Fruit fly (Drosophila melanogaster) whole organism, wandering third instar larva: ENCODE measurements around the gene alpha-Est7.

ENCODE experiments used
- Abd-B ChIP-seq: fragments of >200 bp; optimal IDR thresholded peaks from 2 replicates; lab custom pipeline; 2017; ENCODE audit warnings: missing biosample characterization, missing genetic modification characterization
- CG32264 ChIP-seq: fragments of 200-800 bp; sonication (Bioruptor generic); optimal IDR thresholded peaks from 2 replicates; lab custom pipeline; 2016; ENCODE audit warnings: missing biosample characterization, missing genetic modification characterization
- CG9705 ChIP-seq: fragments of 200-800 bp; sonication (Bioruptor generic); optimal IDR thresholded peaks from 2 replicates; lab custom pipeline; 2018; ENCODE audit warnings: missing biosample characterization, mild to moderate bottlenecking, missing genetic modification characterization
- CrebA ChIP-seq: fragments of 200-800 bp; sonication (Bioruptor generic); optimal IDR thresholded peaks from 2 replicates; lab custom pipeline; 2016; ENCODE audit warnings: missing biosample characterization, mild to moderate bottlenecking, missing genetic modification characterization, borderline replicate concordance
- Dfd ChIP-seq: fragments of >200 bp; optimal IDR thresholded peaks from 2 replicates; lab custom pipeline; 2017; ENCODE audit warnings: missing biosample characterization, missing genetic modification characterization
- Dif ChIP-seq: fragments of 200-275, 200-300 bp; sonication (Bioruptor generic); optimal IDR thresholded peaks from 2 replicates; lab custom pipeline; 2018; ENCODE audit warnings: missing biosample characterization, missing genetic modification characterization; ENCODE audit not compliant: partially characterized antibody
- Hnf4 ChIP-seq: fragments of 200-800 bp; sonication (Bioruptor generic); optimal IDR thresholded peaks from 2 replicates; lab custom pipeline; 2016; ENCODE audit warnings: missing biosample characterization, mild to moderate bottlenecking, missing genetic modification characterization
- Hr83 ChIP-seq: fragments of 200-300 bp; sonication (Bioruptor generic); optimal IDR thresholded peaks from 2 replicates; lab custom pipeline; 2016; ENCODE audit warnings: missing biosample characterization, mild to moderate bottlenecking, missing genetic modification characterization, moderate library complexity; ENCODE audit not compliant: poor library complexity, severe bottlenecking
- Jra ChIP-seq: sonication (Bioruptor generic); optimal IDR thresholded peaks from 2 replicates; lab custom pipeline; 2016; ENCODE audit warnings: missing biosample characterization, missing genetic modification characterization
- Mio ChIP-seq: sonication (Bioruptor generic); optimal IDR thresholded peaks from 2 replicates; lab custom pipeline; 2016; ENCODE audit warnings: missing biosample characterization, missing genetic modification characterization
- Myc ChIP-seq: fragments of >200 bp; optimal IDR thresholded peaks from 2 replicates; lab custom pipeline; 2017
- N ChIP-seq: fragments of >200 bp; optimal IDR thresholded peaks from 2 replicates; lab custom pipeline; 2018; ENCODE audit warnings: missing biosample characterization, missing external identifiers, missing genetic modification characterization
- OdsH ChIP-seq: fragments of 200-800 bp; sonication (Bioruptor generic); optimal IDR thresholded peaks from 2 replicates; lab custom pipeline; 2016; ENCODE audit warnings: missing biosample characterization, mild to moderate bottlenecking, missing genetic modification characterization
- Rel ChIP-seq, 2 experiments: fragments of 200-800 bp; sonication (Bioruptor generic) in 1 of 2; optimal IDR thresholded peaks; 2 replicates in 1 of 2; 3 replicates in 1 of 2; lab custom pipeline; 2016 to 2019; ENCODE audit warnings: mild to moderate bottlenecking in 2 of 2, missing biosample characterization in 2 of 2, missing genetic modification characterization in 2 of 2, moderate library complexity in 1 of 2
- Sp1 ChIP-seq: fragments of 200-800 bp; sonication (Bioruptor generic); optimal IDR thresholded peaks from 3 replicates; lab custom pipeline; 2019; ENCODE audit warnings: missing biosample characterization, mild to moderate bottlenecking, missing genetic modification characterization, moderate library complexity
- Vsx2 ChIP-seq: fragments of 200-300, 225-300 bp; sonication (Bioruptor generic); optimal IDR thresholded peaks from 2 replicates; lab custom pipeline; 2018; ENCODE audit warnings: missing biosample characterization, missing genetic modification characterization; ENCODE audit not compliant: partially characterized antibody
- brk ChIP-seq: fragments of 200-800 bp; sonication (Bioruptor generic); optimal IDR thresholded peaks from 2 replicates; lab custom pipeline; 2016; ENCODE audit warnings: missing biosample characterization, mild to moderate bottlenecking, missing genetic modification characterization
- dl ChIP-seq, 2 experiments: fragments of 175-275, 200-275 bp in 1 of 2; fragments of 200-275 bp in 1 of 2; sonication (Bioruptor generic); optimal IDR thresholded peaks; lab custom pipeline; 2018; ENCODE audit warnings: mild to moderate bottlenecking in 2 of 2, missing biosample characterization in 2 of 2, missing genetic modification characterization in 2 of 2, moderate library complexity in 2 of 2; ENCODE audit not compliant: partially characterized antibody in 2 of 2, insufficient read depth in 1 of 2
- dsf ChIP-seq: sonication (Bioruptor generic); optimal IDR thresholded peaks from 2 replicates; lab custom pipeline; 2016; ENCODE audit warnings: missing biosample characterization, missing genetic modification characterization, borderline replicate concordance
- foxo ChIP-seq, 2 experiments: fragments of 200-800 bp; sonication (Bioruptor generic); optimal IDR thresholded peaks; 2 replicates in 1 of 2; 3 replicates in 1 of 2; lab custom pipeline; 2016 to 2017; ENCODE audit warnings: missing biosample characterization in 2 of 2, missing genetic modification characterization in 2 of 2
- fru ChIP-seq: fragments of 200-800 bp; sonication (Bioruptor generic); optimal IDR thresholded peaks from 3 replicates; lab custom pipeline; 2016; ENCODE audit warnings: missing biosample characterization, mild to moderate bottlenecking, missing genetic modification characterization
- jim ChIP-seq: fragments of 175-275, 200-325 bp; sonication (Bioruptor generic); optimal IDR thresholded peaks from 2 replicates; lab custom pipeline; 2016; ENCODE audit warnings: missing biosample characterization, mild to moderate bottlenecking, missing genetic modification characterization
- psq ChIP-seq: fragments of 200-800 bp; sonication (Bioruptor generic); optimal IDR thresholded peaks from 3 replicates; lab custom pipeline; 2017; ENCODE audit warnings: missing biosample characterization, mild to moderate bottlenecking, missing genetic modification characterization, moderate library complexity
- sage ChIP-seq: fragments of 200-800 bp; sonication (Bioruptor generic); optimal IDR thresholded peaks from 2 replicates; lab custom pipeline; 2016; ENCODE audit warnings: missing biosample characterization, mild to moderate bottlenecking, missing genetic modification characterization
- sv ChIP-seq: fragments of 200-800 bp; sonication (Bioruptor generic); optimal IDR thresholded peaks from 3 replicates; lab custom pipeline; 2016; ENCODE audit warnings: missing biosample characterization, missing genetic modification characterization
- tai ChIP-seq: sonication (Bioruptor generic); optimal IDR thresholded peaks from 2 replicates; lab custom pipeline; 2016; ENCODE audit warnings: missing biosample characterization, missing genetic modification characterization
- woc ChIP-seq: sonication (Bioruptor generic); optimal IDR thresholded peaks from 2 replicates; lab custom pipeline; 2016; ENCODE audit warnings: missing biosample characterization, mild to moderate bottlenecking, missing genetic modification characterization

The alpha-Est7 gene

DNA sequence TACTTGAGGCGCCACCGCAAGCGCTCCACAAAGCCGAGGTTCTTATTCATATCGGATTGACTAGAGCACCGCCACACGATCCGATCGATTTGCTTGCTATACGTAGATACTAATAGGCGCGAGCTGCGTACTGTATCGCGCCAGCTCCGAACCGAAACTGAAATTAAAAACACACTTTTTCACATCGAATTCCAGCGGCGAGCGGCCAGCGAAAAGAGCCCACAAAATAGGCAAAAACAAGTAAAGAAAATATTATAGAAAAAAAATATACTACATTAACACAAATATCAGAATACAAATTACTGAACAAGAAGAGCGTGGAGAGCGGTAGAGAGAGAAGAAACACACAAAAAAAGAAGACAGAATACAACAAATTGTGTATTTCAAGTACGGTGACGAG lies at the start of gene alpha-Est7:
TSS of gene alpha-Est7 (minus strand) at position 160 of the 400 bp plus-strand sequence.
- no peak for TF ChIP-seq sv (GFP tag; lab: Kevin White, UChicago)
- peak; percentile 31 for TF ChIP-seq Sp1
- peak; percentile 45 for TF ChIP-seq psq (GFP tag; lab: Kevin White, UChicago)
- TF ChIP-seq CrebA (GFP tag; lab: Kevin White, UChicago) = peak; percentile 84
- TF ChIP-seq woc (GFP tag; lab: Kevin White, UChicago) = no peak
- no peak for TF ChIP-seq foxo (GFP tag; optimal IDR thresholded peaks at IDR 0.05; lab: Kevin White, UChicago)
- peak; percentile 30 for TF ChIP-seq Rel (GFP tag; optimal IDR thresholded peaks at IDR 0.05; lab: Kevin White, UChicago)
- peak; percentile 38 for TF ChIP-seq Rel (tag; optimal IDR thresholded peaks at IDR 0.05; lab: Kevin White, UChicago)

DNA sequence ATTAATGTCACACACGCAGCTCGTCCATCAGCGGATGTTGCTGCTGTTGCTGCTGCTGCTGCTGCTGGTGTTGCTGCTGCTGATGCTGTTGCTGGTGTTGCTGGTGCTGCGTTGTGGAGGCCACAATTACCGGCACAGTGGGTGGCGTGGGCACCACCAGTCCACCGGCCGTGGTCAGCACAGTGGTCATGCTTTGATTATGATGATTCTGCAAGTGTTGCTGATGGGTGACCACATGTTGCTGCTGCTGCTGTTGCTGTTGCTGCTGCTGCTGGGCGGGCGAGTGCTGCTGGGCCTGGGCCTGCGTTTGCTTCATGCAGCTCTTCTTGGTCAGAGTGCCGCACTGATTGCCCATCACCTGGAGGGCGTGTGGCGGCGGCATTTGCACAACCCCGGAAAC lies 48.7 kb upstream of the alpha-Est7 start:
- peak; percentile 97 for TF ChIP-seq Dfd (GFP tag; lab: Kevin White, UChicago)
- TF ChIP-seq tai (GFP tag; lab: Kevin White, UChicago) = no peak

DNA sequence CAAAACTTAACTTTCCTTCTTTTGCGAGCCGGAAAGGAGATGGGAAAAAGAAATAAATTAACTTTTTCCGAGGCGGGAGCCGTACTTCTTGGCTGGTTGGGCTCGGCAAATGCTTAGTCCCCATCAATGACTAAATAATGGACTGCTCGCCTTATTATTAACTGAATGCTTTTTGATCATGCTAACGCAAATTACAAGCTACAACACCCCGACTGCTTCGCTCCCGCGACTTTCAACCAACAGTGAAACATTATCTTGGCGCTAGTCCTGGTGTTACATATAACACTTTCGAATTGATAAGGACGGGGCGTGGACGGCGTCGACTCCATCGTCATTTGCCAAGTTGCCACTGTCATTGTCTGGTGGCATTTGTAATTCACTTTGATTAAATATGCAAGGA lies 28.2 kb upstream of the alpha-Est7 start, which contains the start of gene CG45545:
TSS of gene CG45545 (plus strand) at position 301 of the 400 bp plus-strand sequence.
- no peak for TF ChIP-seq tai (GFP tag; lab: Kevin White, UChicago)
- no peak for TF ChIP-seq Dif
- no peak for TF ChIP-seq sage (GFP tag; lab: Kevin White, UChicago)
- no peak for TF ChIP-seq jim
- TF ChIP-seq dl (GFP tag; optimal IDR thresholded peaks at IDR 0.05; lab: Kevin White, UChicago; ENCODE audit: insufficient read depth in 1 of 2, partially characterized antibody in 2 of 2) = no peak
- TF ChIP-seq N (GFP tag; lab: Kevin White, UChicago) = no peak
- no peak for TF ChIP-seq foxo (GFP tag; optimal IDR thresholded peaks at IDR 0.05; lab: Kevin White, UChicago)
- TF ChIP-seq Jra (GFP tag; lab: Kevin White, UChicago) = no peak
- no peak for TF ChIP-seq Vsx2
- no peak for TF ChIP-seq Hr83 (GFP tag; lab: Kevin White, UChicago)
- no peak for TF ChIP-seq CG32264
- TF ChIP-seq Abd-B (GFP tag; lab: Kevin White, UChicago) = no peak
- TF ChIP-seq Mio (GFP tag; lab: Kevin White, UChicago) = no peak
- TF ChIP-seq CG9705 (GFP tag; lab: Kevin White, UChicago) = no peak
- TF ChIP-seq Myc (lab: Kevin White, UChicago) = no peak
- no peak for TF ChIP-seq OdsH (GFP tag; lab: Kevin White, UChicago)
- TF ChIP-seq dsf = no peak

DNA sequence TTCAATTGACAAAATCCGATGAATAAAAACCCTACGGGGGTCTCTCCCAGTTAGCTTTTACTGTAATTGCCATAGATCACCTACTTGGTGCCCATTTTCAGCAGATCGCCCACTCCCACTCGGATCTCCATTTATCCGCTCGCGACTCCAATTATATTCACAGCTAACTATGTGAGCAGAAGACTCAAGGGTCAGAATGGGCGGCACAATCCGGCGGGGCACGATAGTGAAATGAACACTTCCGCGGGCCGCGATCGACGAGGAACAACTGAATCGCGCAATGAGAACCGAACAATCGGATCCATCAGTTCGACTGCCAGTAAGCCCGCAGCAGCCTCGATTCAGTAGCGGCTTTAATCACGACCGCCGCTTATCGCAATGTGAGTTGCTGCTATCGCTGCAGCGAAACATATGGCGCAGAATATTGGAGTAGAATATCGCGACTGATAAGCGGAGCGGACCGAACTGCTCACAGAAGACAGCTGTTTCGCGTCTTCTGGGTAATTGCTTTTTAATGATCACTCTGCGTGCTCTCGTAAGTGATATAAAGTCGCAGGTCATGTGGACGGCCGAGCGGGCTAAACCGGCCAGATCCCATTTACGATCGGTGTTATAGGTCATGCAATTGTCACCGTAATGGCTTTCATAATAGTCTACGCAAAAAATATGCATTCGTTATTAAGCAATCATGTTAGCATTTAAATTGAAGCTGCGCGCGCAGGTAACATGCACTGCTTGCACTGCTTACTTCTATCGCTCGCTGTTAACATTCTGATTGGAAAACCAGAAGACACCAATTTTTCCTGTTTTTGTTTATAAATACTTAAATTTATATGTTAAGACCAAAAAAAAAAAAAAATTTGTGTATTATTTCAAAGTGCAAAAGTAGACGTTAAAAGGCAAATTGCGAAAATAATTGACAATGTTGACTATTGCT lies 25.5 kb upstream of the alpha-Est7 start, which contains the start of gene alpha-Est1:
TSS of gene alpha-Est1 (minus strand) at position 317 of the 937 bp plus-strand sequence.
- TF ChIP-seq fru (GFP tag; lab: Kevin White, UChicago) = peak; percentile 38
- TF ChIP-seq brk (GFP tag; lab: Kevin White, UChicago) = no peak
- TF ChIP-seq Hnf4 (GFP tag; lab: Kevin White, UChicago) = peak; percentile 10
- TF ChIP-seq, all 38 proteins: peak for 2

DNA sequence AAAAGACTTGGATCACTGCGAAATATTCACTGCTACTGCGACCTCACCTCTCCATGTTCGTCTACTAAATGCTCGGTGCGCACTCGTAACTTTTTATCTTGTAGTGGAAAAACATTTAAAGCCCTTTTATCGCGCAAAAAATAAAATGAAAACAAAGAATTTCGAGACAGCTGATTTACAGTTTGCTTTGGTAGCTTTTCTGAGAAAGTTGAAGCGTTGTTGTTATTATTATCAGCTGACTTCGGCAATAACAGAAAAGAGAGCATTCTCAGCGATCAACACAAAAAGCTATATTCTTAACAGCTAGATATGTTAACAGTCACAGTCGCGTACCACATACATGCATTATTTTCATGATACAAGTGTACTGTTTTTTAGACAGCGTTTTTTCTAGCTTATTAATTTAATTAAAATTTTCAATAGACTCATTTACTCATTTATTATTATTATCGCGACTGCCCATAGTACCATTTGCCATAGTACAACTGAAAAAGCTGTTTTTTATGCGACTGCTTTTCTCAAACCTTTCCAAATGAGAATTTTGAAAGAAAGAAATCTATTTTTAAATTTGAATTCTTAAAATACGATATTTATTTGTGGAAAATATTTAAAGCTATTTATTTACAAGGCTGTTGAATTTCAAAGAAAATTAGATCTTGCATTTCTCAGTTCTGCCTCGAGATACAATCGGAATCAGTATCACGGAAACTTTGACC lies 17.8 kb upstream of the alpha-Est7 start, which contains the start of the genes alpha-Est3 and alpha-Est2:
TSS of gene alpha-Est3 (minus strand) at position 487 of the 716 bp plus-strand sequence.
TSS of gene alpha-Est2 (plus strand) at position 666 of the 716 bp plus-strand sequence.
- peak; percentile 9 for TF ChIP-seq CrebA (GFP tag; lab: Kevin White, UChicago)
- no peak for TF ChIP-seq Hr83 (GFP tag; lab: Kevin White, UChicago)
- TF ChIP-seq, all 38 proteins: peak for 1
